Worm (Caenorhabditis elegans): ENCODE data around the gene F13H8.1.

DNA sequence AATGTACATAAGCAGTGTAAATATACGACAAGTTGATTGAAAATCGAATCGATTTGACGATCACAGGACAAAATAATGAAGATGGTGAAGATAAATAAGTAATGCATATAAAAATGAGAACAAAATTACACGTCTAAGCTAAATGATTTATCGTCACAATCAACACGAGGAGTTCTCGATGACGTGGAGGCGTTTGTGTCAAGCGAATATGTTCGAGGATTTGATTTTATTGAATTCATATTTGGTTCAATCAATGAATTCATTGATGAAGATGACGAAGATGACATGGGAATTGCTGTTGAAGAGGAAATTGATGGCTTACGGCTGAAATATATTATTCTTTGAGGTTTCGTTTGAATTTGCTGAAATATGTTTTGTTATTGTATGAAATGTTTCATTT lies 9.3 kb downstream of the F13H8.1 start, which contains the start of gene nyn-3:
- no peak for TF ChIP-seq zag-1 (tag; optimal IDR thresholded peaks at IDR 0.05)
- no peak for TF ChIP-seq unc-86 (tag; optimal IDR thresholded peaks at IDR 0.05)
- no peak for TF ChIP-seq skn-1 (tag; optimal IDR thresholded peaks at IDR 0.05)
- no peak for TF ChIP-seq fos-1 (tag; optimal IDR thresholded peaks at IDR 0.05)
- TF ChIP-seq nhr-11 (tag; optimal IDR thresholded peaks at IDR 0.05) = no peak
- TF ChIP-seq ceh-88 (GFP tag; IDR thresholded peaks at IDR 0.05) = no peak
- TF ChIP-seq mab-9 (GFP tag; IDR thresholded peaks at IDR 0.05) = no peak
- no peak for TF ChIP-seq blmp-1 (tag; optimal IDR thresholded peaks at IDR 0.05)
- no peak for TF ChIP-seq mdl-1 (tag; optimal IDR thresholded peaks at IDR 0.05)
- no peak for TF ChIP-seq nhr-71 (tag; optimal IDR thresholded peaks at IDR 0.05)
- TF ChIP-seq alr-1 (tag; optimal IDR thresholded peaks at IDR 0.05; ENCODE audit: borderline replicate concordance) = no peak
- no peak for TF ChIP-seq egl-27 (tag; optimal IDR thresholded peaks at IDR 0.05)
- TF ChIP-seq jun-1 (tag; optimal IDR thresholded peaks at IDR 0.05) = no peak

All from whole organism, L1 larva.